Worm (Caenorhabditis elegans) whole organism, L1 larva: Measurements from ENCODE around the gene elt-4.

Experiments used
- aly-2 ChIP-seq: fragments of 150-350 bp; optimal IDR thresholded peaks from 2 replicates; lab custom pipeline; 2014; ENCODE audit warnings: missing biosample characterization, missing genetic modification characterization
- blmp-1 ChIP-seq: fragments of 150-350 bp; optimal IDR thresholded peaks from 2 replicates; lab custom pipeline; 2014; ENCODE audit warnings: missing biosample characterization, missing genetic modification characterization
- ceh-8 ChIP-seq: fragments of 200-800 bp; sonication (Bioruptor generic); optimal IDR thresholded peaks from 2 replicates; lab custom pipeline; 2018; ENCODE audit warnings: mild to moderate bottlenecking, missing genetic modification characterization, moderate library complexity, missing compliant biosample characterization
- dsc-1 ChIP-seq: sonication (generic microtip); optimal IDR thresholded peaks from 2 replicates; lab custom pipeline; 2016; ENCODE audit warnings: mild to moderate bottlenecking, missing genetic modification characterization, missing compliant biosample characterization
- efl-1 ChIP-seq, 4 experiments: fragments of 150-350 bp; optimal IDR thresholded peaks in 3 of 4; peaks in 1 of 4; 1 replicate in 1 of 4; 2 replicates in 3 of 4; lab custom pipeline; 2014; ENCODE audit warnings: missing biosample characterization in 2 of 4, missing genetic modification characterization in 2 of 4, missing genetic modification reagents in 2 of 4
- efl-3 ChIP-seq: fragments of 200-800 bp; sonication (Bioruptor generic); optimal IDR thresholded peaks from 2 replicates; lab custom pipeline; 2018; ENCODE audit warnings: mild to moderate bottlenecking, missing genetic modification characterization, missing compliant biosample characterization
- egl-27 ChIP-seq, 2 experiments: fragments of 150-350 bp in 1 of 2; sonication (generic microtip); optimal IDR thresholded peaks; 3 replicates each; lab custom pipeline; 2017 to 2018; ENCODE audit warnings: missing biosample characterization in 2 of 2, missing genetic modification characterization in 2 of 2, missing genetic modification reagents in 2 of 2
- ets-5 ChIP-seq: fragments of 200-800 bp; sonication (Bioruptor generic); IDR thresholded peaks from 2 replicates; pipeline ENCODE4 v1.3.6; 2022; ENCODE audit warnings: missing genetic modification characterization, missing compliant biosample characterization
- fkh-4 ChIP-seq: sonication (generic microtip); optimal IDR thresholded peaks from 2 replicates; lab custom pipeline; 2016; ENCODE audit warnings: missing compliant biosample characterization, missing genetic modification characterization, borderline replicate concordance
- fkh-8 ChIP-seq: sonication (generic microtip); optimal IDR thresholded peaks from 2 replicates; lab custom pipeline; 2016; ENCODE audit warnings: mild to moderate bottlenecking, missing genetic modification characterization, missing compliant biosample characterization
- hlh-17 ChIP-seq: fragments of 200-800 bp; sonication (Bioruptor generic); optimal IDR thresholded peaks from 2 replicates; lab custom pipeline; 2018; ENCODE audit warnings: missing genetic modification characterization, mild to moderate bottlenecking, missing compliant biosample characterization, moderate library complexity, borderline replicate concordance
- hlh-4 ChIP-seq: sonication (generic microtip); optimal IDR thresholded peaks from 2 replicates; lab custom pipeline; 2016; ENCODE audit warnings: mild to moderate bottlenecking, missing genetic modification characterization, missing compliant biosample characterization
- hpl-2 ChIP-seq: fragments of 150-350 bp; optimal IDR thresholded peaks from 2 replicates; lab custom pipeline; 2014; ENCODE audit warnings: missing biosample characterization, missing genetic modification reagents, missing genetic modification characterization
- irx-1 ChIP-seq: sonication (generic microtip); optimal IDR thresholded peaks from 2 replicates; lab custom pipeline; 2016; ENCODE audit warnings: missing genetic modification characterization, missing compliant biosample characterization
- jun-1 ChIP-seq: fragments of 150-350 bp; optimal IDR thresholded peaks from 2 replicates; lab custom pipeline; 2014; ENCODE audit warnings: missing biosample characterization, missing genetic modification reagents, missing genetic modification characterization
- lin-13 ChIP-seq: fragments of 150-350 bp; optimal IDR thresholded peaks from 2 replicates; lab custom pipeline; 2014; ENCODE audit warnings: missing biosample characterization, missing genetic modification reagents, missing genetic modification characterization
- lin-14 ChIP-seq: fragments of 200-800 bp; sonication (Bioruptor generic); optimal IDR thresholded peaks from 2 replicates; lab custom pipeline; 2018; ENCODE audit warnings: mild to moderate bottlenecking, missing genetic modification characterization, moderate library complexity, missing compliant biosample characterization
- mab-9 ChIP-seq: fragments of 200-800 bp; sonication (Bioruptor generic); IDR thresholded peaks from 2 replicates; pipeline ENCODE4 v1.3.6; 2022; ENCODE audit warnings: missing genetic modification reagents, missing genetic modification characterization, missing compliant biosample characterization
- nhr-12 ChIP-seq: sonication (generic microtip); optimal IDR thresholded peaks from 2 replicates; lab custom pipeline; 2017; ENCODE audit warnings: missing biosample characterization, missing genetic modification characterization
- nhr-71 ChIP-seq: sonication (generic microtip); optimal IDR thresholded peaks from 2 replicates; lab custom pipeline; 2016; ENCODE audit warnings: mild to moderate bottlenecking, missing genetic modification characterization, moderate library complexity, missing compliant biosample characterization
- nhr-84 ChIP-seq: sonication (generic microtip); optimal IDR thresholded peaks from 2 replicates; lab custom pipeline; 2017; ENCODE audit warnings: missing biosample characterization, missing genetic modification characterization
- pqm-1 ChIP-seq: sonication (generic microtip); optimal IDR thresholded peaks from 3 replicates; lab custom pipeline; 2017; ENCODE audit warnings: missing biosample characterization, missing genetic modification characterization
- sox-4 ChIP-seq: sonication (generic microtip); optimal IDR thresholded peaks from 2 replicates; lab custom pipeline; 2016; ENCODE audit warnings: missing genetic modification characterization, missing compliant biosample characterization
- sup-37 ChIP-seq: fragments of 200-800 bp; sonication (Bioruptor generic); optimal IDR thresholded peaks from 2 replicates; lab custom pipeline; 2018; ENCODE audit warnings: mild to moderate bottlenecking, missing genetic modification characterization, missing compliant biosample characterization
- tlp-1 ChIP-seq: fragments of 150-350 bp; optimal IDR thresholded peaks from 2 replicates; lab custom pipeline; 2014; ENCODE audit warnings: missing biosample characterization, missing genetic modification characterization
- unc-86 ChIP-seq: sonication (generic microtip); optimal IDR thresholded peaks from 2 replicates; lab custom pipeline; 2016; ENCODE audit warnings: missing genetic modification characterization, missing compliant biosample characterization
- ztf-11 ChIP-seq, 2 experiments: sonication (generic microtip); optimal IDR thresholded peaks; 2 replicates each; lab custom pipeline; 2016 to 2017; ENCODE audit warnings: missing genetic modification characterization in 2 of 2, missing biosample characterization in 1 of 2, missing compliant biosample characterization in 1 of 2

Gene elt-4

DNA sequence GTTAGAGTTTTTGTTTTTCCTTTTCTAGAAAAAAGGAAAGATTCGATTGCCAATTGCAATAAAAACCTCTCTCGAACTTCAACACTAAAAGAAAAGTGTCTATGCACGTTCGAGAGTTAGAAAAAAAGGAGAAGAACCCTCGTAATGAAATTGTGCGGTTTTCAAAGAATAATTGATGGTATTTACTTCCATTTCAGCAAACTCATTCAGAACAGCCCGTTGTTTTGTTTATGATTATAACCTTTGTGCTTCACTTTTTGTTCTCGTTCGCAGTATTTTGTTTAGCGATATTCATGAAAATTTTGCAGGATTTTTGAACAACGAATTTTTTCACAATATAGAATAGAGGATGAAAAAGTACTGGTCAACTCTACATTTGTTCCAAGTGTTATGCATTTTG, 21.4 kb upstream of the elt-4 start, which contains the start of gene lgc-41:
lgc-41 (plus strand) TSS at position 301 of the 400 bp plus-strand sequence.
- no peak for TF ChIP-seq hlh-4

DNA sequence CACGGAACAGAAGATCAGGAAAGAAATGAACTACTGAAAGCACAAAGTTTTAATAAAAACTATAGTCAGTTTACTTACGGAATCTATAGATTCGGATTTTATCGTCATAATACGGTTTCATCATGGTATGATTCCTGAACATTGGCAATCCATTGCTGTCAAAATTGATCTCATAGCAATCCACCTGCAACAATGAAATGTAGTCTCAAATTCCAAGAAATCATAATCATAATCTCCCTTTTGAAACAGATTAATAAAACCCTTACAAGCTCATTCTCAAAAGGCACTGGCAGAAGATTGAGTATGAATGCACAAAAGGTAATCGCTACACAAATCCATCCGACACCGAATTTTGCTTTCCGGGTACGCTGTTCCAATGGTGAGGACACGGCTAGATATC, 12.9 kb upstream of the elt-4 start:
- TF ChIP-seq efl-3 (GFP tag; lab: Kevin White, UChicago) (no peak), dsc-1 (tag; lab: Kevin White, UChicago) (peak; percentile 93), fkh-8 (tag; lab: Kevin White, UChicago) (peak; percentile 45), fkh-4 (peak; percentile 7), sox-4 (tag; lab: Kevin White, UChicago) (peak; percentile 32)

DNA sequence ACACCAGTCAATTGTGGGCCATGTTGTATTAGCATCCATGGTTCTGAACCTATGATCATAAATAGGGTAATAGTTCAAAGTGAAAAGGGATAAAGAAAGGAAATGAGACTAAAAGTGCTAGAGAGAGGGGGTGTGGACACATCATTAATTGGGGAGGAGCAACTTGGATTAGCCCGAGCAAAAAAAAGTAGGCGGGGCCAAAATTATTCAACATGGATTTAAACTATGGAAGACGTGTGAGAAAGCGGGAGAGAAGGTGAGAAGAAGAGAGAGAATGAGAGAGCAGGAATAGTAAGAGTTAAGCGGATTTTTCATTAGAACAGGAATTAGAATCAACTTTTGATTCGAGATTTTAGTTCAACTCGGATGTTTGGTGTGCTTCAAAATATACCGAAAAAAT, 11.8 kb upstream of the elt-4 start, which contains the start of gene C39B10.1:
C39B10.1 (minus strand) TSS at position 101 of the 400 bp plus-strand sequence.
- no peak for TF ChIP-seq hlh-17 (GFP tag; lab: Kevin White, UChicago)
- TF ChIP-seq dsc-1 (tag; lab: Kevin White, UChicago): peak; percentile 58
- TF ChIP-seq efl-1 (optimal IDR thresholded peaks at IDR 0.05; lab: Kevin White, UChicago): no peak
- peak in 1 of 2 experiments; percentile 41 for TF ChIP-seq efl-1 (GFP tag; optimal IDR thresholded peaks at IDR 0.05 in 1 of 2; lab: Kevin White, UChicago)

DNA sequence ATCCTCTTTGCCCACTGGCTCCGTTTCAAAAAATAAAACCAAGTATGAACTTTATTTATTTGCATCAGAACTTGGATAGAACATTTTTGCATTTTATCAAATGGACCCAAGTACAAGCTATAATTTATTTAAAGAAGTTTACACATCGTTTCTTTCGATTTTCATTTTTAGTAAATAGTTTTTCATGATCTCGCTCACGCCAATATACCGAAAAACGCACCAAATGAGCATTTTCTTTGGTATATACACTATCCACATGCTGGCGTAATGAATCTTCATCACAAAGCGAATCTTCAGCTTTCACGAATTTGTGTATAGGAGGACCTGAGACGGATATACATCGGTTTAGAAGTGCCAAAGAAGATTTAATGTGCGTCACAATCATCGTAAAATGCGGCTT, 1.2 kb downstream of the elt-4 start, which contains the start of gene C39B10.7:
C39B10.7 (plus strand) TSS at position 301 of the 400 bp plus-strand sequence.
- no peak for TF ChIP-seq dsc-1 (tag; lab: Kevin White, UChicago)
- no peak for TF ChIP-seq ets-5 (GFP tag; lab: Robert Waterston, UW)
- TF ChIP-seq egl-27 (tag; optimal IDR thresholded peaks at IDR 0.05; lab: Kevin White, UChicago): no peak
- no peak for TF ChIP-seq sup-37 (GFP tag; lab: Kevin White, UChicago)
- no peak for TF ChIP-seq nhr-71
- no peak for TF ChIP-seq nhr-12 (tag; lab: Kevin White, UChicago)
- TF ChIP-seq aly-2 (tag; lab: Kevin White, UChicago): no peak
- TF ChIP-seq tlp-1: no peak

DNA sequence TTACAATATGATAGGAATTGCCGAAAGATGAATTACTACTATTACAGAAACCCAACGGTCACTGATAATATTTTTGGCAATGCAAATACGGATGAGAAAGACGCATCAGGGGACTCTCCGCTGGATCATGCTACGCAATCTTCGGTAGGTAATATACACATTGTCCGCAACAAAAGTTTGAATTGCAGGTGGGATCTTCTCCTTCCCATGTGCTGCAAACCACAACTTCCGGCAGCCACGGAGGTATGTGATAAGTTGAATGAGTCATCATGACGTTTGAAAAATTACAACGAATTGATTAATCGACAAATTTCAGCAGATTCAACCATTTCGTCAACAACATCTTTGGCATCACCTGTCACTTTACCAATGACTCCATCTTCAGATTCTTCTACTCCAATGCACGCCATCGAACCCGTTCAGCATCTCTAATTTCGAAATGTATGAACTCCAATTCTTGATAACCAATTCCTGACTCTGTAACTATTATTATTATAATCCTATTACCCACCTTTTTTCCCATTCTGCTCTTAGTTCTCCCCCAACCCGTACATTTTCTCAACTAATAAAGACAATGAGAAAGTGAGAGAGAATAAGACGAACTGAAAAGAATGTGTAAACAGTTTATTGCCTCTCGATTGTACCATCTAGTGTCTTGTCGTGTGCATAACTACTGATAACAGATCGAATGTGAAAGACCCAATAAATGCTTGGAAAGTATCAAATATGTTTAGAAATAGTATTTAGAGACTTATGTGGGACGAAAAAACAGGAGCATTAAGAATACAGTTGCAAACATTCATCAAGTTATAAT, 2.1 kb downstream of the elt-4 start:
- TF ChIP-seq unc-86 (no peak), nhr-84 (tag; lab: Kevin White, UChicago) (no peak), lin-14 (GFP tag; lab: Kevin White, UChicago) (peak; percentile 9), jun-1 (tag; lab: Kevin White, UChicago) (peak; percentile 11)
- TF ChIP-seq, all 84 proteins: peak for 2

DNA sequence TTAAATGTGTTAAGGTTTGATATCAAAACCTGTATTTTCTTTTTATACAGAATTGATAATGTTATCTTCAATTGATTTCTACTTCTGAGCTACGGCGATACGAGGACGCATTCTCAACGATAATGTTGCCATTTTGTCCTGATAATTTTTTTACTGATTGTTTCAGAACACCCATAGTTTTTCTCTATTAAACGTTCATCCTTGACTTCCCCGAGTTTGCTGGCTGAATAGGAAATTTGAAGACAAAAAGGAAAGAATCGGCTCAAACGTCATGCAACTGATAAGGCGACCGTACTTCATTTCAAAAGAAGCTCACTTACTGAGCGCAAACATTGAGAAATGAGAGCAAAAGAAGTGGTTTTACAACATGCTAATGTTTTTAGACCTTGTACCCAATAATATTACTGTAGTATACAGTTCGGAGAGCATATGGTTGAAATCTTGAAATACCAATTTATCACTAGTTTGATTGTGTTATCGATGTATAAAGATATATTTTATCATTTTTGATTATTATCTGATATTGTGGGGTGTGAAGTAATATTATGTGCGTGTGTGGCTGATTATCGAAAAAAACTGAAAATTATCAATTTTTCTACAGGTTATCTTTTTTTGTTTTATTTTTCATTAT, 3.9 kb downstream of the elt-4 start:
- TF ChIP-seq hpl-2: no peak
- no peak for TF ChIP-seq ceh-8 (GFP tag; lab: Kevin White, UChicago)
- TF ChIP-seq unc-86: no peak
- TF ChIP-seq lin-13 (GFP tag; lab: Kevin White, UChicago): no peak
- peak; percentile 36 for TF ChIP-seq pqm-1
- TF ChIP-seq mab-9 (GFP tag; lab: Robert Waterston, UW): no peak
- TF ChIP-seq irx-1 (tag; lab: Kevin White, UChicago): no peak
- TF ChIP-seq efl-1 (optimal IDR thresholded peaks at IDR 0.05; lab: Kevin White, UChicago): no peak
- peak in 1 of 2 experiments; percentile 2 for TF ChIP-seq efl-1 (GFP tag; optimal IDR thresholded peaks at IDR 0.05 in 1 of 2; lab: Kevin White, UChicago)
- no peak for TF ChIP-seq fkh-8 (tag; lab: Kevin White, UChicago)
- TF ChIP-seq blmp-1 (tag; lab: Kevin White, UChicago): no peak
- no peak for TF ChIP-seq ztf-11 (tag; optimal IDR thresholded peaks at IDR 0.05; lab: Kevin White, UChicago)
- TF ChIP-seq, all 84 proteins: peak for 2
